Fruit fly (Drosophila melanogaster) whole organism, embryonic: ENCODE data around the gene DNaseII.

Experiments used
- Asciz ChIP-seq: fragments of 200-800 bp; sonication (Bioruptor generic); optimal IDR thresholded peaks from 2 replicates; lab custom pipeline; 2017; ENCODE audit warnings: missing biosample characterization, mild to moderate bottlenecking, missing genetic modification characterization, missing genetic modification reagents
- Atf3 ChIP-seq: fragments of 200-800 bp; sonication (Bioruptor generic); optimal IDR thresholded peaks from 3 replicates; lab custom pipeline; 2016; ENCODE audit warnings: missing biosample characterization, missing genetic modification characterization
- CG10462 ChIP-seq: fragments of 200-800 bp; sonication (Bioruptor generic); optimal IDR thresholded peaks from 2 replicates; lab custom pipeline; 2016; ENCODE audit warnings: missing biosample characterization, missing genetic modification characterization
- CG11247 ChIP-seq: fragments of 200-800 bp; sonication (Bioruptor generic); IDR thresholded peaks from 2 replicates; pipeline ENCODE4 v1.3.6; 2022; ENCODE audit warnings: missing biosample characterization, missing genetic modification characterization
- CG11695 ChIP-seq: fragments of 200-800 bp; sonication (Bioruptor generic); IDR thresholded peaks from 3 replicates; pipeline ENCODE4 v1.3.6; 2022; ENCODE audit warnings: missing biosample characterization, missing genetic modification characterization
- CG11723 ChIP-seq: fragments of 200-800 bp; sonication (Bioruptor generic); optimal IDR thresholded peaks from 2 replicates; lab custom pipeline; 2017; ENCODE audit warnings: missing biosample characterization, mild to moderate bottlenecking, missing genetic modification characterization
- CG14014 ChIP-seq: fragments of 200-800 bp; sonication (Bioruptor generic); IDR thresholded peaks from 2 replicates; pipeline ENCODE4 v1.3.6; 2022; ENCODE audit warnings: missing biosample characterization, missing genetic modification characterization
- CG14860 ChIP-seq: fragments of 200-800 bp; sonication (Bioruptor generic); IDR thresholded peaks from 3 replicates; pipeline ENCODE4 v1.3.6; 2022; ENCODE audit warnings: missing biosample characterization, missing genetic modification characterization; ENCODE audit not compliant: partially characterized antibody
- CG1647 ChIP-seq: fragments of 200-800 bp; sonication (Bioruptor generic); optimal IDR thresholded peaks from 3 replicates; lab custom pipeline; 2016; ENCODE audit warnings: missing biosample characterization, missing genetic modification characterization
- CG17328 ChIP-seq: fragments of 200-800 bp; sonication (Bioruptor generic); IDR thresholded peaks from 2 replicates; pipeline ENCODE4 v1.3.6; 2022; ENCODE audit warnings: missing biosample characterization, missing genetic modification characterization
- CG17912 ChIP-seq: fragments of 200-800 bp; sonication (Bioruptor generic); optimal IDR thresholded peaks from 2 replicates; lab custom pipeline; 2018; ENCODE audit warnings: missing biosample characterization, mild to moderate bottlenecking, missing genetic modification characterization
- CG18764 ChIP-seq: fragments of 200-800 bp; sonication (Bioruptor generic); optimal IDR thresholded peaks from 3 replicates; lab custom pipeline; 2016; ENCODE audit warnings: missing biosample characterization, missing genetic modification characterization
- CG2678 ChIP-seq: fragments of 200-800 bp; sonication (Bioruptor generic); optimal IDR thresholded peaks from 3 replicates; lab custom pipeline; 2019; ENCODE audit warnings: missing biosample characterization, mild to moderate bottlenecking, missing genetic modification characterization, moderate library complexity
- CG32767 ChIP-seq: fragments of 200-800 bp; sonication (Bioruptor generic); IDR thresholded peaks from 2 replicates; pipeline ENCODE4 v1.3.6; 2022; ENCODE audit warnings: missing biosample characterization, missing genetic modification characterization
- CG4404 ChIP-seq: fragments of 200-800 bp; sonication (Bioruptor generic); IDR thresholded peaks from 2 replicates; pipeline ENCODE4 v1.3.6; 2022; ENCODE audit warnings: missing biosample characterization, missing genetic modification characterization
- CG5953 ChIP-seq: fragments of 200-800 bp; sonication (Bioruptor generic); IDR thresholded peaks from 2 replicates; pipeline ENCODE4 v1.3.6; 2022; ENCODE audit warnings: missing biosample characterization, missing genetic modification characterization
- D ChIP-seq, 2 experiments: fragments of 200-800 bp in 1 of 2; fragments of >200 bp in 1 of 2; sonication (Bioruptor generic) in 1 of 2; optimal IDR thresholded peaks; 2 replicates in 1 of 2; 3 replicates in 1 of 2; lab custom pipeline; 2017; ENCODE audit warnings: mild to moderate bottlenecking in 1 of 2, missing biosample characterization in 1 of 2, missing genetic modification characterization in 1 of 2, missing genetic modification reagents in 1 of 2
- Deaf1 ChIP-seq: fragments of 200-800 bp; optimal IDR thresholded peaks from 3 replicates; lab custom pipeline; 2019; ENCODE audit warnings: missing biosample characterization, mild to moderate bottlenecking, missing genetic modification characterization, moderate library complexity
- Dfd ChIP-seq, 2 experiments: fragments of >200 bp; optimal IDR thresholded peaks; 2 replicates each; lab custom pipeline; 2017; ENCODE audit warnings: missing biosample characterization in 2 of 2, missing genetic modification characterization in 2 of 2
- Gsc ChIP-seq: fragments of 200-800 bp; sonication (Bioruptor generic); IDR thresholded peaks from 2 replicates; pipeline ENCODE4 v1.3.6; 2022; ENCODE audit warnings: missing biosample characterization, missing genetic modification characterization
- H2.0 ChIP-seq: fragments of 200-800 bp; sonication (Bioruptor generic); IDR thresholded peaks from 2 replicates; pipeline ENCODE4 v1.3.6; 2022; ENCODE audit warnings: missing biosample characterization, missing genetic modification characterization
- Hr78 ChIP-seq, 2 experiments: fragments of 200-800 bp in 1 of 2; fragments of >200 bp in 1 of 2; sonication (Bioruptor generic) in 1 of 2; optimal IDR thresholded peaks; 2 replicates each; lab custom pipeline; 2017 to 2019; ENCODE audit warnings: missing biosample characterization in 2 of 2, missing genetic modification characterization in 2 of 2, mild to moderate bottlenecking in 1 of 2, moderate library complexity in 1 of 2
- Med ChIP-seq: fragments of 200-800 bp; sonication (Bioruptor generic); peaks from one replicate; lab custom pipeline; 2016; ENCODE audit warnings: missing biosample characterization, missing genetic modification characterization, mild to moderate bottlenecking, inconsistent platforms, moderate library complexity
- Nf-YB ChIP-seq: fragments of 200-800 bp; sonication (Bioruptor generic); optimal IDR thresholded peaks from 3 replicates; lab custom pipeline; 2019; ENCODE audit warnings: missing biosample characterization, mild to moderate bottlenecking, missing genetic modification characterization, moderate library complexity
- Oaz ChIP-seq: fragments of 200-800 bp; sonication (Bioruptor generic); IDR thresholded peaks from 2 replicates; pipeline ENCODE4 v1.3.6; 2022; ENCODE audit warnings: missing biosample characterization, missing genetic modification characterization
- Scr ChIP-seq: fragments of 200-800 bp; sonication (Bioruptor generic); IDR thresholded peaks from 2 replicates; pipeline ENCODE4 v1.3.6; 2022; ENCODE audit warnings: missing biosample characterization, missing genetic modification characterization; ENCODE audit not compliant: partially characterized antibody
- Trl ChIP-seq, 3 experiments: fragments of >200 bp in 2 of 3; fragments of 200-800 bp in 1 of 3; sonication (Bioruptor generic) in 1 of 3; optimal IDR thresholded peaks; 2 replicates in 1 of 3; 3 replicates in 2 of 3; lab custom pipeline; 2016 to 2017; ENCODE audit warnings: missing biosample characterization in 1 of 3, missing genetic modification characterization in 1 of 3
- Xrp1 ChIP-seq: fragments of 200-800 bp; sonication (Bioruptor generic); IDR thresholded peaks from 2 replicates; pipeline ENCODE4 v1.3.6; 2022; ENCODE audit warnings: missing biosample characterization, missing genetic modification characterization
- al ChIP-seq: fragments of 200-800 bp; sonication (Bioruptor generic); IDR thresholded peaks from 2 replicates; pipeline ENCODE4 v1.3.6; 2022; ENCODE audit warnings: missing biosample characterization, missing genetic modification characterization
- ash1 ChIP-seq: fragments of 200-800 bp; sonication (Bioruptor generic); optimal IDR thresholded peaks from 2 replicates; lab custom pipeline; 2018; ENCODE audit warnings: missing biosample characterization, mild to moderate bottlenecking, missing genetic modification characterization
- croc ChIP-seq: fragments of 200-800 bp; sonication (Bioruptor generic); conservative IDR thresholded peaks from 3 replicates; pipeline ENCODE4 v1.3.6; 2022; ENCODE audit warnings: missing biosample characterization, missing genetic modification characterization
- dati ChIP-seq: fragments of 200-800 bp; sonication (Bioruptor generic); IDR thresholded peaks from 2 replicates; pipeline ENCODE4 v1.3.6; 2022; ENCODE audit warnings: missing biosample characterization, missing genetic modification characterization
- eve ChIP-seq, 2 experiments: fragments of >200 bp; optimal IDR thresholded peaks; 2 replicates each; lab custom pipeline; 2017; ENCODE audit warnings: missing biosample characterization in 2 of 2, missing genetic modification characterization in 2 of 2
- fd3F ChIP-seq: fragments of 200-800 bp; sonication (Bioruptor generic); optimal IDR thresholded peaks from 2 replicates; lab custom pipeline; 2018; ENCODE audit warnings: missing biosample characterization, mild to moderate bottlenecking, missing genetic modification characterization, moderate library complexity
- jing ChIP-seq: fragments of 200-800 bp; sonication (Bioruptor generic); optimal IDR thresholded peaks from 2 replicates; lab custom pipeline; 2018; ENCODE audit warnings: missing biosample characterization, mild to moderate bottlenecking, missing genetic modification characterization
- jumu ChIP-seq: fragments of 200-800 bp; sonication (Bioruptor generic); optimal IDR thresholded peaks from 3 replicates; lab custom pipeline; 2016; ENCODE audit warnings: missing biosample characterization, missing genetic modification characterization
- mld ChIP-seq: fragments of 200-800 bp; sonication (Bioruptor generic); IDR thresholded peaks from 3 replicates; pipeline ENCODE4 v1.3.6; 2022; ENCODE audit warnings: missing biosample characterization, missing genetic modification characterization; ENCODE audit not compliant: partially characterized antibody
- oc ChIP-seq: fragments of 200-800 bp; sonication (Bioruptor generic); optimal IDR thresholded peaks from 2 replicates; lab custom pipeline; 2018; ENCODE audit warnings: missing biosample characterization, mild to moderate bottlenecking, missing genetic modification characterization, moderate library complexity
- pho ChIP-seq: fragments of 200-800 bp; sonication (Bioruptor generic); optimal IDR thresholded peaks from 2 replicates; lab custom pipeline; 2016; ENCODE audit warnings: missing biosample characterization, missing genetic modification characterization
- pros ChIP-seq: fragments of 200-800 bp; sonication (Bioruptor generic); optimal IDR thresholded peaks from 3 replicates; lab custom pipeline; 2019; ENCODE audit warnings: missing biosample characterization, mild to moderate bottlenecking, missing genetic modification characterization, moderate library complexity
- pum ChIP-seq: fragments of 200-800 bp; sonication (Bioruptor generic); optimal IDR thresholded peaks from 2 replicates; lab custom pipeline; 2016; ENCODE audit warnings: missing biosample characterization, missing genetic modification characterization
- ro ChIP-seq: fragments of 200-800 bp; sonication (Bioruptor generic); IDR thresholded peaks from 2 replicates; pipeline ENCODE4 v1.3.6; 2022; ENCODE audit warnings: missing biosample characterization, missing genetic modification characterization
- row ChIP-seq: fragments of 200-800 bp; sonication (Bioruptor generic); IDR thresholded peaks from 3 replicates; pipeline ENCODE4 v1.3.6; 2022; ENCODE audit warnings: missing biosample characterization, missing genetic modification characterization
- shn ChIP-seq: fragments of 200-800 bp; sonication (Bioruptor generic); optimal IDR thresholded peaks from 3 replicates; lab custom pipeline; 2016; ENCODE audit warnings: missing biosample characterization, missing genetic modification characterization
- sisA ChIP-seq: fragments of 200-800 bp; sonication (Bioruptor generic); IDR thresholded peaks from 2 replicates; pipeline ENCODE4 v1.3.6; 2022; ENCODE audit warnings: missing biosample characterization, missing genetic modification characterization
- so ChIP-seq: fragments of 200-800 bp; sonication (Bioruptor generic); IDR thresholded peaks from 3 replicates; pipeline ENCODE4 v1.3.6; 2022; ENCODE audit warnings: missing biosample characterization, missing genetic modification characterization
- ttk ChIP-seq: fragments of 200-800 bp; sonication (Bioruptor generic); IDR thresholded peaks from 2 replicates; pipeline ENCODE4 v2.1.2; 2022; ENCODE audit warnings: missing biosample characterization, missing genetic modification characterization
- yki ChIP-seq: fragments of >200 bp; optimal IDR thresholded peaks from 3 replicates; lab custom pipeline; 2018
- zfh1 ChIP-seq: fragments of 200-800 bp; sonication (Bioruptor generic); IDR thresholded peaks from 3 replicates; pipeline ENCODE4 v1.3.6; 2022; ENCODE audit warnings: missing biosample characterization, missing genetic modification characterization

Gene DNaseII

dm6 chr3R:18060551-18060950, 41.4 kb downstream of the DNaseII start (continued):
- TF ChIP-seq croc (GFP tag; lab: Robert Waterston, UW) = no peak; the same call in 1 of the 3 replicates
- TF ChIP-seq pros (GFP tag; lab: Kevin White, UChicago) = no peak
- TF ChIP-seq CG18764 (GFP tag; lab: Kevin White, UChicago) = no peak
- TF ChIP-seq Scr (GFP tag; lab: Robert Waterston, UW) = no peak
- TF ChIP-seq ttk = no peak
- no peak for TF ChIP-seq al (GFP tag; lab: Robert Waterston, UW)
- TF ChIP-seq row (GFP tag; lab: Robert Waterston, UW) = peak; percentile 25; the same call in 1 of the 3 replicates
- peak; percentile 42; the same call in 1 of the 2 replicates for TF ChIP-seq Xrp1 (GFP tag; lab: Robert Waterston, UW)
- TF ChIP-seq CG4404 = peak; percentile 35; the same call in 1 of the 2 replicates

- TF ChIP-seq CG10462 (GFP tag; lab: Kevin White, UChicago) (no peak), dati (no peak), pros (GFP tag; lab: Kevin White, UChicago) (no peak), CG1647 (GFP tag; lab: Kevin White, UChicago) (no peak), Hr78 (GFP tag; optimal IDR thresholded peaks at IDR 0.05; lab: Kevin White, UChicago) (no peak), sisA (GFP tag; lab: Robert Waterston, UW) (no peak), jing (GFP tag; lab: Kevin White, UChicago) (peak; percentile 8), yki (lab: Kevin White, UChicago) (peak; percentile 17), CG14860 (GFP tag; lab: Robert Waterston, UW) (no peak), croc (GFP tag; lab: Robert Waterston, UW) (no peak), shn (no peak), Oaz (GFP tag; lab: Robert Waterston, UW) (no peak), fd3F (GFP tag; lab: Kevin White, UChicago) (no peak), CG32767 (GFP tag; lab: Robert Waterston, UW) (no peak), oc (tag; lab: Kevin White, UChicago) (no peak), D (optimal IDR thresholded peaks at IDR 0.05; lab: Kevin White, UChicago) (no peak), D (GFP tag; optimal IDR thresholded peaks at IDR 0.05; lab: Kevin White, UChicago) (no peak), so (GFP tag; lab: Robert Waterston, UW) (no peak), Dfd (GFP tag; optimal IDR thresholded peaks at IDR 0.05; lab: Kevin White, UChicago) (no peak), jumu (GFP tag; lab: Kevin White, UChicago) (no peak), CG11247 (GFP tag; lab: Robert Waterston, UW) (no peak), Asciz (GFP tag; lab: Kevin White, UChicago) (no peak), pum (no peak), eve (GFP tag; optimal IDR thresholded peaks at IDR 0.05; lab: Kevin White, UChicago) (no peak), CG17912 (GFP tag; lab: Kevin White, UChicago) (no peak), Gsc (GFP tag; lab: Robert Waterston, UW) (no peak), Med (GFP tag; lab: Kevin White, UChicago) (peak; percentile 23), ash1 (GFP tag; lab: Kevin White, UChicago) (no peak), ro (GFP tag; lab: Robert Waterston, UW) (no peak), mld (no peak), CG17328 (GFP tag; lab: Robert Waterston, UW) (no peak), pho (GFP tag; lab: Kevin White, UChicago) (no peak), CG11723 (no peak), Atf3 (GFP tag; lab: Kevin White, UChicago) (no peak), CG2678 (no peak), zfh1 (GFP tag; lab: Robert Waterston, UW) (no peak), Nf-YB (GFP tag; lab: Kevin White, UChicago) (peak; percentile 91), CG5953 (GFP tag; lab: Robert Waterston, UW) (no peak), Deaf1 (peak; percentile 34), H2.0 (GFP tag; lab: Robert Waterston, UW) (no peak), Trl (optimal IDR thresholded peaks at IDR 0.05; lab: Kevin White, UChicago) (peak; percentile 30 to 82), Trl (GFP tag; optimal IDR thresholded peaks at IDR 0.05; lab: Kevin White, UChicago) (no peak), CG11695 (GFP tag; lab: Robert Waterston, UW) (no peak), CG14014 (GFP tag; lab: Robert Waterston, UW) (no peak)
These were observed 44.1 kb downstream of the DNaseII start for dm6 chr3R:18063168-18063792.
